Fruit fly (Drosophila melanogaster): ENCODE measurements around the gene Cyp4ae1.

Cyp4ae1 gene

DNA sequence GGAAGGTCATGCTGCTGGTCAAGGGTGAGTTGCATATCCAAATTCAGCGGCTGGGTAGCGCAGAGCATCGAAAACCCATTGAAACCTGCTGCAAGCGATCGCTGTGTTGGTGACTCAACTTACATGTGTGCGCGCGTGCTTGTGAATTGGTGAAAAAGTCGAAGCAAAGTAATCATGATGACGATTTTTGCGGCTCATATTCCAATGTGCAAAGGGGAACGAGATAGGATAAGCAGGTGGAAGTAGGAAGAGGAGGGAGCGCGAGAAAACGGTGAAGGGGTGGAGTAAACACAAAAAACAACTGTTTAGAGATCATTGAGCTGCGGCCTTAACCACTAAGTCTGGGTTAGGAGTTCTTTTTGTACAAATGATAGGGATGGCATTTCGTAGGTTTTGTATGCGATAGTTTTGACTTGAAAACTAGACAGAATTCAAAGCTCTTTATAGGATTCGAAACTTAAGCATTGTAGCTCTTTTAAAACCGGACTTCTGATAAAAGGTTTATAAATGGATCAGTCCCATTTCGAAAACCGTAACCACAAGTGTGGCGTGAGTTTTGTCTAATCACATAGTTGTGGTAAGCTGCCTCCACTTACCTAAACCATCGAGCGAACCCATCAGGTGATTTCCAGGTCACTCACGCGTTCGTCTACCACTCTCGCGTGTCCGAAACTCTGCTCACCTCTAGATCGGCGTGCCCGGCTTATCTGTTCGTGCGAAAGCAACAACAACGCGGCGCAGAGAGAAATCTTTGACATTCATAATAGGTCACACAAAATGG lies 32.9 kb upstream of the Cyp4ae1 start (continued):
- no peak for TF ChIP-seq abd-A (tag; optimal IDR thresholded peaks at IDR 0.05)
- peak; percentile 23 for TF ChIP-seq nerfin-1 (tag; optimal IDR thresholded peaks at IDR 0.05)
- peak; percentile 36 for TF ChIP-seq CG13775 (GFP tag; optimal IDR thresholded peaks at IDR 0.05)
- no peak for TF ChIP-seq ac (GFP tag; optimal IDR thresholded peaks at IDR 0.05)
- TF ChIP-seq CG14014 (GFP tag; IDR thresholded peaks at IDR 0.05) = peak; percentile 27; the same call in 1 of the 2 replicates
- peak; percentile 21 for TF ChIP-seq maf-S (GFP tag; optimal IDR thresholded peaks at IDR 0.05)
- peak in 1 of 2 experiments; percentile 28 for TF ChIP-seq Hr51 (GFP tag; optimal IDR thresholded peaks at IDR 0.05)
- no peak for TF ChIP-seq ham (GFP tag; IDR thresholded peaks at IDR 0.05)
- no peak for TF ChIP-seq Gsc (GFP tag; IDR thresholded peaks at IDR 0.05)
- peak; percentile 72; the same call in 1 of the 3 replicates for TF ChIP-seq zen2 (GFP tag; IDR thresholded peaks at IDR 0.05; ENCODE audit: partially characterized antibody)
- peak; percentile 47 to 62 for TF ChIP-seq tll (GFP tag; optimal IDR thresholded peaks at IDR 0.05)
- TF ChIP-seq CG4328 (GFP tag; optimal IDR thresholded peaks at IDR 0.05) = peak; percentile 46
- TF ChIP-seq CG3995 (GFP tag; optimal IDR thresholded peaks at IDR 0.05) = peak; percentile 73
- TF ChIP-seq Hr78 (GFP tag; optimal IDR thresholded peaks at IDR 0.05) = peak in 1 of 2 experiments; percentile 87
- peak; percentile 30; the same call in 1 of the 4 replicates for TF ChIP-seq Gug (GFP tag; IDR thresholded peaks at IDR 0.05)
- peak; percentile 31 for TF ChIP-seq mam (GFP tag; optimal IDR thresholded peaks at IDR 0.05)
- TF ChIP-seq knrl (GFP tag; IDR thresholded peaks at IDR 0.05; ENCODE audit: partially characterized antibody) = peak; percentile 83; the same call in 2 of the 3 replicates
- no peak for TF ChIP-seq CG11398 (GFP tag; optimal IDR thresholded peaks at IDR 0.05)
- TF ChIP-seq CG5180 (GFP tag; optimal IDR thresholded peaks at IDR 0.05) = no peak
- no peak for TF ChIP-seq psq (GFP tag; optimal IDR thresholded peaks at IDR 0.05)
- TF ChIP-seq scrt (GFP tag; optimal IDR thresholded peaks at IDR 0.05) = no peak
- TF ChIP-seq cwo (GFP tag; optimal IDR thresholded peaks at IDR 0.05) = peak; percentile 12
- TF ChIP-seq CG9876 (GFP tag; optimal IDR thresholded peaks at IDR 0.05) = no peak
- TF ChIP-seq pzg (GFP tag; optimal IDR thresholded peaks at IDR 0.05) = peak; percentile 12
- TF ChIP-seq Bdp1 (GFP tag; optimal IDR thresholded peaks at IDR 0.05) = no peak
- TF ChIP-seq hkb (optimal IDR thresholded peaks at IDR 0.05) = no peak
- 0 out of 2 replicates have a peak, but pooled peaks have one; percentile 29 for TF ChIP-seq hkb (GFP tag; IDR thresholded peaks at IDR 0.05)
- no peak for TF ChIP-seq pros (GFP tag; optimal IDR thresholded peaks at IDR 0.05)
- TF ChIP-seq Rfx (GFP tag; IDR thresholded peaks at IDR 0.05) = peak; percentile 74
- no peak for TF ChIP-seq bowl (GFP tag; IDR thresholded peaks at IDR 0.05)
- TF ChIP-seq bsh (GFP tag; optimal IDR thresholded peaks at IDR 0.05) = no peak
- TF ChIP-seq luna (GFP tag; optimal IDR thresholded peaks at IDR 0.05) = peak; percentile 27
- TF ChIP-seq croc (GFP tag; conservative IDR thresholded peaks at IDR 0.05) = no peak
- TF ChIP-seq CG10565 (GFP tag; optimal IDR thresholded peaks at IDR 0.05) = no peak
- TF ChIP-seq CG13424 (tag; optimal IDR thresholded peaks at IDR 0.05) = peak; percentile 47
- TF ChIP-seq h (optimal IDR thresholded peaks at IDR 0.05) = no peak
- peak; percentile 77; the same call in 2 of the 3 replicates for TF ChIP-seq hb (GFP tag; IDR thresholded peaks at IDR 0.05; ENCODE audit: partially characterized antibody)
- peak; percentile 37 for TF ChIP-seq CG18262 (tag; optimal IDR thresholded peaks at IDR 0.05)
- TF ChIP-seq gem (tag; optimal IDR thresholded peaks at IDR 0.05) = peak; percentile 53
- TF ChIP-seq CG10147 (GFP tag; optimal IDR thresholded peaks at IDR 0.05) = peak; percentile 55
- no peak for TF ChIP-seq Nf-YB (GFP tag; optimal IDR thresholded peaks at IDR 0.05)
- no peak for TF ChIP-seq tap (tag; optimal IDR thresholded peaks at IDR 0.05)
- TF ChIP-seq CG18619 (GFP tag; optimal IDR thresholded peaks at IDR 0.05) = peak; percentile 27
- TF ChIP-seq grn (GFP tag; optimal IDR thresholded peaks at IDR 0.05) = peak; percentile 7
- TF ChIP-seq seq (GFP tag; IDR thresholded peaks at IDR 0.05) = no peak
- peak; percentile 86 for TF ChIP-seq Sry-δ (GFP tag; optimal IDR thresholded peaks at IDR 0.05)
- peak; percentile 22 for TF ChIP-seq CG2116 (GFP tag; optimal IDR thresholded peaks at IDR 0.05)
- no peak for TF ChIP-seq wor (GFP tag; IDR thresholded peaks at IDR 0.05)
